Fruit fly (Drosophila melanogaster): ENCODE measurements around the gene CG14736.

CG14736 gene

DNA sequence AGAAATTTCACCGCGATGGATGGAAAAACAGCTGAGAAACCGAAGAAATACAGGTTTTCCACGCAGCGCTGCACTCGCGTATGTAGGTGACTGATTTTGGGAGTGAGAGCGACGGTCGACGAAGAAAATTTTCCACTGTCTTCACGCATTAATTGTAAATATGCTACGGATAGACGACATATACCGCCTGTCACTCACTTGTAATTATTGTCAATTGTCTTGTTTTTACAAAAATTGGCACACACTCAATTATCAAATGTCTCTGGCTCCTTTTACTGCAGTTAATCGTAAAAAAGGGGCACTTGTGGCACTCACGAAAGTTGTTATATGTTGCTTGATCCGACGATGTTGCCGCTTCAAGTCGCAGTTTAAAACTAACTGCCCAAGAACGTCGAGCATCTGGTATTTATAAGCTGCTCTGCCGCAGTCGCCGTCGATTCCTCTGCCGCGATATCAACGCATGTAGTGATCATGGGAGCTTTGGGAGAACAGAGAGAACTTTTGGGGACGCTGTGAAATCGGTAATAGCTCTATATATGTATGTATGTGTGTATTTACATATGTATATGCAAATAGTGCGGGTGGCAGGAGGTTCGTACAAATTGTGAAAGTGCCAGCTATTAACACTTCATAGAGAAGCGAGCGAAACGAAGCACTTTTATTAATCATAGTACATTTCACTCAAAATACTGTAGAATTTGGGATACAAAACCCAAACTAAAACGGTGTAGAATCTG is 47.2 kb upstream of the CG14736 start, which contains the start of gene mfas (continued):
- TF ChIP-seq tx (GFP tag; optimal IDR thresholded peaks at IDR 0.05) (no peak), Nf-YC (tag; optimal IDR thresholded peaks at IDR 0.05) (no peak), CG3065 (GFP tag; optimal IDR thresholded peaks at IDR 0.05) (no peak), CG12071 (GFP tag; optimal IDR thresholded peaks at IDR 0.05) (peak; percentile 56), cg (GFP tag; optimal IDR thresholded peaks at IDR 0.05) (peak; percentile 67), grau (tag; optimal IDR thresholded peaks at IDR 0.05) (no peak), CG12942 (GFP tag; optimal IDR thresholded peaks at IDR 0.05) (no peak), CG7271 (tag; optimal IDR thresholded peaks at IDR 0.05) (no peak), exex (tag; optimal IDR thresholded peaks at IDR 0.05) (no peak), hbn (GFP tag; IDR thresholded peaks at IDR 0.05; ENCODE audit: partially characterized antibody) (no peak), shn (GFP tag; optimal IDR thresholded peaks at IDR 0.05) (no peak), CG9437 (GFP tag; optimal IDR thresholded peaks at IDR 0.05) (peak; percentile 1), Scr (GFP tag; IDR thresholded peaks at IDR 0.05; ENCODE audit: partially characterized antibody) (no peak), CG13287 (GFP tag; IDR thresholded peaks at IDR 0.05; ENCODE audit: partially characterized antibody) (peak; percentile 25; the same call in 1 of the 2 replicates), z (GFP tag; IDR thresholded peaks at IDR 0.05) (no peak), fd96Cb (tag; optimal IDR thresholded peaks at IDR 0.05) (no peak), Neu2 (GFP tag; optimal IDR thresholded peaks at IDR 0.05; ENCODE audit: borderline replicate concordance) (no peak), az2 (GFP tag; optimal IDR thresholded peaks at IDR 0.05) (no peak), dimm (GFP tag; IDR thresholded peaks at IDR 0.05) (no peak), slbo (GFP tag; IDR thresholded peaks at IDR 0.05) (no peak), Abd-B (GFP tag; optimal IDR thresholded peaks at IDR 0.05) (no peak), Hmr (GFP tag; optimal IDR thresholded peaks at IDR 0.05) (peak; percentile 21), chif (GFP tag; optimal IDR thresholded peaks at IDR 0.05) (no peak), CG12155 (GFP tag; optimal IDR thresholded peaks at IDR 0.05) (no peak), insv (GFP tag; optimal IDR thresholded peaks at IDR 0.05) (no peak), CG15696 (tag; optimal IDR thresholded peaks at IDR 0.05) (no peak), CG14014 (GFP tag; IDR thresholded peaks at IDR 0.05) (no peak; the same call in 1 of the 2 replicates), CG7839 (tag; optimal IDR thresholded peaks at IDR 0.05) (no peak), Mrtf (GFP tag; IDR thresholded peaks at IDR 0.05) (no peak), CG34224 (GFP tag; IDR thresholded peaks at IDR 0.05; ENCODE audit: partially characterized antibody) (no peak; the same call in 2 of the 3 replicates), Ets97D (GFP tag; optimal IDR thresholded peaks at IDR 0.05) (no peak), CG1603 (tag; optimal IDR thresholded peaks at IDR 0.05) (peak; percentile 35), yki (optimal IDR thresholded peaks at IDR 0.05) (no peak), sug (tag; optimal IDR thresholded peaks at IDR 0.05) (no peak), CG17359 (tag; optimal IDR thresholded peaks at IDR 0.05) (peak; percentile 34), luna (GFP tag; optimal IDR thresholded peaks at IDR 0.05) (no peak), sens-2 (GFP tag; IDR thresholded peaks at IDR 0.05) (no peak), ftz-f1 (GFP tag; optimal IDR thresholded peaks at IDR 0.05) (no peak), CG15269 (tag; optimal IDR thresholded peaks at IDR 0.05) (no peak), crc (GFP tag; optimal IDR thresholded peaks at IDR 0.05) (peak; percentile 7), Aef1 (GFP tag; IDR thresholded peaks at IDR 0.05) (no peak), fd64A (GFP tag; optimal IDR thresholded peaks at IDR 0.05) (peak; percentile 44), tup (GFP tag; optimal IDR thresholded peaks at IDR 0.05) (no peak), Dll (GFP tag; IDR thresholded peaks at IDR 0.05; ENCODE audit: partially characterized antibody) (0 out of 4 replicates have a peak, but pooled peaks have one; percentile 10), inv (GFP tag; IDR thresholded peaks at IDR 0.05; ENCODE audit: partially characterized antibody) (no peak), CG4730 (GFP tag; IDR thresholded peaks at IDR 0.05) (no peak), ttk (GFP tag; IDR thresholded peaks at IDR 0.05) (no peak), CG9215 (GFP tag; IDR thresholded peaks at IDR 0.05) (no peak), slou (GFP tag; optimal IDR thresholded peaks at IDR 0.05) (no peak)
